Fruit fly (Drosophila melanogaster): ENCODE measurements around the gene Pomp.

The Pomp gene

DNA sequence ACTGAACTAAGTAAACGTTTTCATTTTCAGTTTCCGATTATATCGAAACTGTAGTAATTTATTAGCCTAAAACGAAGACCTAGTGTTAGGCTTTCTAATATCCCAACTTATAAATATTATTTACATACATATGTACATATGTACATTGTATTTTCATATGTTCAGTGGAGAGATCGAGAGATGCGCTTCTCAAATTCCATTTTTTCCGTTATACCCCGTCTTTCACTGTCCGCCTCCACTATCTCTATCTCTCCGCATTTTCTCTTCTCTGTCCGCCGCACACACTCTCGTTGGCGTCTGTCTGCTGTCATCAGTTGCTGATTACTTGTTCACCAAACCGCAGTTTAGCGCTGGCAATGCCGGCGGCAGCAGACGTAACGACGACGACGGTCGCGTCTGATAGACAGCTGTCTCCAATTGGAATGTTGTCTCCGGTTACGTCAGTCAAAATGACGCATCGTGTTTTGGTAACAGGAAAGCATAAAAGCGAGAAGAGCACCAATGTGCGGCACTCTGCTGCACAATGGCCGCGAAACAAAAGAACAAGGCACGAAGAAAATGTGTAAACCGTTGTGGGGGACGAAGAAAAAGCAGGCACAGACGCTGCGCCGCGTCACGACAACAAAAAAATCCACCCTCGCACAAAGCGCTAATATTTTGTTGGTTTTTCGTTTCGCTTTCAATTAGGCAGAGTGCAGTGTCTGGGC is 35.2 kb downstream of the Pomp start, which contains the start of gene CG9331 (continued):
- no peak for TF ChIP-seq Side (GFP tag; optimal IDR thresholded peaks at IDR 0.05)
- TF ChIP-seq Spps (tag; optimal IDR thresholded peaks at IDR 0.05) = no peak
- TF ChIP-seq dan (GFP tag; IDR thresholded peaks at IDR 0.05) = no peak
- no peak for TF ChIP-seq dpn (GFP tag; optimal IDR thresholded peaks at IDR 0.05)
- TF ChIP-seq shn (GFP tag; optimal IDR thresholded peaks at IDR 0.05) = peak; percentile 24
- peak; percentile 33; the same call in 1 of the 2 replicates for TF ChIP-seq CG13287 (GFP tag; IDR thresholded peaks at IDR 0.05; ENCODE audit: partially characterized antibody)
- TF ChIP-seq CG4617 (GFP tag; optimal IDR thresholded peaks at IDR 0.05; ENCODE audit: borderline replicate concordance) = no peak
- TF ChIP-seq pzg (GFP tag; optimal IDR thresholded peaks at IDR 0.05) = no peak
- no peak for TF ChIP-seq CG2875 (GFP tag; optimal IDR thresholded peaks at IDR 0.05)
- no peak for TF ChIP-seq tx (GFP tag; optimal IDR thresholded peaks at IDR 0.05)
- TF ChIP-seq Hr78 (GFP tag; optimal IDR thresholded peaks at IDR 0.05) = no peak
- no peak for TF ChIP-seq exex (tag; optimal IDR thresholded peaks at IDR 0.05)
- TF ChIP-seq sisA (GFP tag; IDR thresholded peaks at IDR 0.05) = no peak
- no peak for TF ChIP-seq sima (GFP tag; optimal IDR thresholded peaks at IDR 0.05)

dm6 chr2L:20823196-20824105 is 36.0 kb downstream of the Pomp start:
- peak; percentile 82; the same call in 1 of the 2 replicates for TF ChIP-seq rib (GFP tag; IDR thresholded peaks at IDR 0.05)
- 0 out of 3 replicates have a peak, but pooled peaks have one; percentile 9 for TF ChIP-seq CG34224 (GFP tag; IDR thresholded peaks at IDR 0.05; ENCODE audit: partially characterized antibody)
- TF ChIP-seq NK7.1 (GFP tag; optimal IDR thresholded peaks at IDR 0.05) = peak; percentile 6
- TF ChIP-seq lilli (GFP tag; optimal IDR thresholded peaks at IDR 0.05) = no peak
- peak; percentile 48; the same call in 1 of the 2 replicates for TF ChIP-seq CG14014 (GFP tag; IDR thresholded peaks at IDR 0.05)
- no peak for TF ChIP-seq D (optimal IDR thresholded peaks at IDR 0.05)
- peak; percentile 13 for TF ChIP-seq D (GFP tag; optimal IDR thresholded peaks at IDR 0.05)
- no peak for TF ChIP-seq BEAF-32 (GFP tag; optimal IDR thresholded peaks at IDR 0.05)
- peak; percentile 43; the same call in 1 of the 2 replicates for TF ChIP-seq NFAT (GFP tag; IDR thresholded peaks at IDR 0.05)
- peak; percentile 86 for TF ChIP-seq sug (tag; optimal IDR thresholded peaks at IDR 0.05)
- no peak for TF ChIP-seq CG7928 (GFP tag; optimal IDR thresholded peaks at IDR 0.05)
- peak; percentile 29; the same call in 1 of the 2 replicates for TF ChIP-seq slbo (GFP tag; IDR thresholded peaks at IDR 0.05)
- peak; percentile 33; the same call in 1 of the 2 replicates for TF ChIP-seq CG32532 (GFP tag; IDR thresholded peaks at IDR 0.05)
- TF ChIP-seq D19B (GFP tag; optimal IDR thresholded peaks at IDR 0.05) = peak; percentile 0
- peak; percentile 44; the same call in 1 of the 3 replicates for TF ChIP-seq otp (GFP tag; IDR thresholded peaks at IDR 0.05)
- 0 out of 2 replicates have a peak, but pooled peaks have one; percentile 12 for TF ChIP-seq CG2129 (GFP tag; IDR thresholded peaks at IDR 0.05; ENCODE audit: partially characterized antibody)
- peak; percentile 5 for TF ChIP-seq CG9797 (GFP tag; optimal IDR thresholded peaks at IDR 0.05)
- TF ChIP-seq stc (GFP tag; IDR thresholded peaks at IDR 0.05) = peak; percentile 16; the same call in 1 of the 2 replicates
- TF ChIP-seq cwo (GFP tag; optimal IDR thresholded peaks at IDR 0.05) = no peak
- TF ChIP-seq Tbp (GFP tag; optimal IDR thresholded peaks at IDR 0.05) = no peak
- no peak for TF ChIP-seq az2 (GFP tag; optimal IDR thresholded peaks at IDR 0.05)
- TF ChIP-seq dati (GFP tag; IDR thresholded peaks at IDR 0.05) = no peak
- TF ChIP-seq HmgZ (tag; optimal IDR thresholded peaks at IDR 0.05) = peak; percentile 81
- peak; percentile 6 for TF ChIP-seq Bteb2 (GFP tag; optimal IDR thresholded peaks at IDR 0.05)
- TF ChIP-seq Aef1 (GFP tag; IDR thresholded peaks at IDR 0.05) = no peak
- TF ChIP-seq Scr (GFP tag; IDR thresholded peaks at IDR 0.05; ENCODE audit: partially characterized antibody) = peak; percentile 48
- TF ChIP-seq peb (GFP tag; IDR thresholded peaks at IDR 0.05) = no peak
- TF ChIP-seq row (GFP tag; IDR thresholded peaks at IDR 0.05) = peak; percentile 76
- TF ChIP-seq Ada2b (GFP tag; IDR thresholded peaks at IDR 0.05) = no peak
- TF ChIP-seq br (optimal IDR thresholded peaks at IDR 0.05) = no peak
- no peak for TF ChIP-seq CG12659 (GFP tag; optimal IDR thresholded peaks at IDR 0.05)
- TF ChIP-seq luna (GFP tag; optimal IDR thresholded peaks at IDR 0.05) = no peak
- TF ChIP-seq HLH4C (GFP tag; IDR thresholded peaks at IDR 0.05; ENCODE audit: partially characterized antibody) = peak; percentile 55; the same call in 2 of the 3 replicates
